Fruit fly (Drosophila melanogaster): ENCODE results near the gene CG17568.

Gene CG17568

dm6 chr2L:19164933-19165813 is 16.3 kb downstream of the CG17568 start (continued):
- peak; percentile 75 for TF ChIP-seq Hey (tag; optimal IDR thresholded peaks at IDR 0.05)
- TF ChIP-seq da (GFP tag; optimal IDR thresholded peaks at IDR 0.05): peak; percentile 91
- TF ChIP-seq Ets65A (GFP tag): peak; percentile 97
- TF ChIP-seq sqz (GFP tag; optimal IDR thresholded peaks at IDR 0.05): peak; percentile 98
- peak; percentile 90 for TF ChIP-seq ssp (GFP tag; IDR thresholded peaks at IDR 0.05)
- TF ChIP-seq CG16863 (GFP tag; optimal IDR thresholded peaks at IDR 0.05): peak; percentile 94
- TF ChIP-seq HLH4C (GFP tag; IDR thresholded peaks at IDR 0.05; ENCODE audit: partially characterized antibody): no peak
- TF ChIP-seq CG11696 (GFP tag; IDR thresholded peaks at IDR 0.05): peak; percentile 94
- 0 out of 2 replicates have a peak, but pooled peaks have one; percentile 13 for TF ChIP-seq unc-4 (GFP tag; IDR thresholded peaks at IDR 0.05; ENCODE audit: partially characterized antibody)
- peak; percentile 94 for TF ChIP-seq Antp (GFP tag; optimal IDR thresholded peaks at IDR 0.05)
- peak; percentile 93 for TF ChIP-seq CG12155 (GFP tag; optimal IDR thresholded peaks at IDR 0.05)
- peak; percentile 73 for TF ChIP-seq kni (GFP tag; optimal IDR thresholded peaks at IDR 0.05)
- peak; percentile 75; the same call in 1 of the 3 replicates for TF ChIP-seq z (GFP tag; IDR thresholded peaks at IDR 0.05)
- TF ChIP-seq sd (tag; optimal IDR thresholded peaks at IDR 0.05): peak; percentile 76
- TF ChIP-seq CG10431 (GFP tag; optimal IDR thresholded peaks at IDR 0.05): peak; percentile 90
- peak; percentile 97 for TF ChIP-seq HmgZ (tag; optimal IDR thresholded peaks at IDR 0.05)
- TF ChIP-seq CG14014 (GFP tag; IDR thresholded peaks at IDR 0.05): peak; percentile 97
- TF ChIP-seq CG4707 (GFP tag; optimal IDR thresholded peaks at IDR 0.05): peak; percentile 91
- TF ChIP-seq Lim3 (GFP tag; IDR thresholded peaks at IDR 0.05): peak; percentile 91
- peak; percentile 93 for TF ChIP-seq CG13123 (GFP tag; optimal IDR thresholded peaks at IDR 0.05)
- peak; percentile 93 for TF ChIP-seq Max (GFP tag; optimal IDR thresholded peaks at IDR 0.05)
- peak; percentile 94 for TF ChIP-seq CG12744 (GFP tag; optimal IDR thresholded peaks at IDR 0.05)
- TF ChIP-seq Tbp (GFP tag; optimal IDR thresholded peaks at IDR 0.05): no peak
- TF ChIP-seq az2 (GFP tag; optimal IDR thresholded peaks at IDR 0.05): peak; percentile 95
- peak; percentile 92 for TF ChIP-seq CG2202 (tag; optimal IDR thresholded peaks at IDR 0.05)
- TF ChIP-seq CG10274 (GFP tag; optimal IDR thresholded peaks at IDR 0.05): peak; percentile 83
- no peak for TF ChIP-seq dan (GFP tag; IDR thresholded peaks at IDR 0.05)
- peak; percentile 94 for TF ChIP-seq CG3407 (GFP tag; optimal IDR thresholded peaks at IDR 0.05)
- peak; percentile 82 for TF ChIP-seq YL-1 (GFP tag; optimal IDR thresholded peaks at IDR 0.05)
- TF ChIP-seq zfh1 (GFP tag; IDR thresholded peaks at IDR 0.05): peak; percentile 96
- TF ChIP-seq ci (GFP tag; IDR thresholded peaks at IDR 0.05): peak; percentile 99
- TF ChIP-seq Mad (GFP tag; optimal IDR thresholded peaks at IDR 0.05): peak; percentile 95
- TF ChIP-seq kah (GFP tag; optimal IDR thresholded peaks at IDR 0.05): peak; percentile 93
- TF ChIP-seq grn (GFP tag; optimal IDR thresholded peaks at IDR 0.05): peak; percentile 80
- TF ChIP-seq Optix (GFP tag; IDR thresholded peaks at IDR 0.05): peak; percentile 87
- peak; percentile 97 for TF ChIP-seq Six4 (GFP tag; optimal IDR thresholded peaks at IDR 0.05)
- no peak for TF ChIP-seq ash1 (GFP tag; optimal IDR thresholded peaks at IDR 0.05)
- TF ChIP-seq CG4360 (GFP tag; IDR thresholded peaks at IDR 0.05): peak; percentile 80
- peak; percentile 90 for TF ChIP-seq CG18476 (GFP tag; optimal IDR thresholded peaks at IDR 0.05)
- TF ChIP-seq prd (optimal IDR thresholded peaks at IDR 0.05): no peak
- TF ChIP-seq prd (GFP tag; IDR thresholded peaks at IDR 0.05): peak; percentile 99
- peak; percentile 74 for TF ChIP-seq ab (GFP tag; optimal IDR thresholded peaks at IDR 0.05)
- peak; percentile 91 for TF ChIP-seq pb (GFP tag; optimal IDR thresholded peaks at IDR 0.05)
- TF ChIP-seq CG18011 (GFP tag; optimal IDR thresholded peaks at IDR 0.05): peak; percentile 85
- TF ChIP-seq pfk (GFP tag; optimal IDR thresholded peaks at IDR 0.05): no peak
- no peak for TF ChIP-seq hb (GFP tag; IDR thresholded peaks at IDR 0.05; ENCODE audit: partially characterized antibody)
- TF ChIP-seq CG2678 (tag; optimal IDR thresholded peaks at IDR 0.05): peak; percentile 98
- TF ChIP-seq C15 (GFP tag; IDR thresholded peaks at IDR 0.05): peak; percentile 92; the same call in 2 of the 3 replicates
- peak; percentile 98 for TF ChIP-seq Ada2b (GFP tag; IDR thresholded peaks at IDR 0.05)
